Fruit fly (Drosophila melanogaster) whole organism, embryonic: ENCODE results near the gene Delta.

Experiments
- Bgb ChIP-seq: fragments of 200-800 bp; sonication (Bioruptor generic); IDR thresholded peaks from 2 replicates; pipeline ENCODE4 v1.3.6; 2022; ENCODE audit warnings: missing biosample characterization, missing genetic modification characterization; ENCODE audit not compliant: partially characterized antibody
- CG14860 ChIP-seq: fragments of 200-800 bp; sonication (Bioruptor generic); IDR thresholded peaks from 3 replicates; pipeline ENCODE4 v1.3.6; 2022; ENCODE audit warnings: missing biosample characterization, missing genetic modification characterization; ENCODE audit not compliant: partially characterized antibody
- CG1529 ChIP-seq: fragments of 200-800 bp; sonication (Bioruptor generic); optimal IDR thresholded peaks from 3 replicates; lab custom pipeline; 2018; ENCODE audit warnings: missing biosample characterization, missing genetic modification characterization
- CG15479 ChIP-seq: fragments of 200-800 bp; sonication (Bioruptor generic); optimal IDR thresholded peaks from 3 replicates; lab custom pipeline; 2019; ENCODE audit warnings: missing biosample characterization, mild to moderate bottlenecking, missing genetic modification characterization, moderate library complexity
- CG15514 ChIP-seq: fragments of 200-800 bp; sonication (Bioruptor generic); optimal IDR thresholded peaks from 3 replicates; lab custom pipeline; 2017; ENCODE audit warnings: missing biosample characterization, missing genetic modification characterization, mild to moderate bottlenecking, moderate library complexity, missing genetic modification reagents
- CG18262 ChIP-seq: fragments of 200-800 bp; optimal IDR thresholded peaks from 3 replicates; lab custom pipeline; 2019; ENCODE audit warnings: missing biosample characterization, mild to moderate bottlenecking, missing genetic modification characterization, moderate library complexity
- CG30403 ChIP-seq: fragments of 200-800 bp; sonication (Bioruptor generic); optimal IDR thresholded peaks from 3 replicates; lab custom pipeline; 2016; ENCODE audit warnings: missing biosample characterization, missing genetic modification characterization
- CG30431 ChIP-seq: fragments of 200-800 bp; sonication (Bioruptor generic); optimal IDR thresholded peaks from 2 replicates; lab custom pipeline; 2017; ENCODE audit warnings: missing biosample characterization, missing genetic modification characterization
- CG31388 ChIP-seq: fragments of 200-800 bp; sonication (Bioruptor generic); optimal IDR thresholded peaks from 2 replicates; lab custom pipeline; 2016; ENCODE audit warnings: missing biosample characterization, missing genetic modification characterization
- CG3163 ChIP-seq: fragments of 200-800 bp; sonication (Bioruptor generic); optimal IDR thresholded peaks from 3 replicates; lab custom pipeline; 2016; ENCODE audit warnings: missing biosample characterization, missing genetic modification characterization
- CG7786 ChIP-seq: fragments of 200-800 bp; sonication (Bioruptor generic); optimal IDR thresholded peaks from 2 replicates; lab custom pipeline; 2016; ENCODE audit warnings: missing biosample characterization, missing genetic modification characterization
- CG9876 ChIP-seq: fragments of 200-800 bp; sonication (Bioruptor generic); optimal IDR thresholded peaks from 2 replicates; lab custom pipeline; 2016; ENCODE audit warnings: missing biosample characterization, missing genetic modification characterization
- Chrac-16 ChIP-seq: fragments of 200-800 bp; sonication (Bioruptor generic); optimal IDR thresholded peaks from 3 replicates; lab custom pipeline; 2016; ENCODE audit warnings: missing biosample characterization, missing genetic modification characterization
- CrebB ChIP-seq: fragments of 200-800 bp; sonication (Bioruptor generic); optimal IDR thresholded peaks from 3 replicates; lab custom pipeline; 2018; ENCODE audit warnings: missing biosample characterization, mild to moderate bottlenecking, missing genetic modification characterization
- D ChIP-seq, 2 experiments: fragments of 200-800 bp in 1 of 2; fragments of >200 bp in 1 of 2; sonication (Bioruptor generic) in 1 of 2; optimal IDR thresholded peaks; 2 replicates in 1 of 2; 3 replicates in 1 of 2; lab custom pipeline; 2017; ENCODE audit warnings: mild to moderate bottlenecking in 1 of 2, missing biosample characterization in 1 of 2, missing genetic modification characterization in 1 of 2, missing genetic modification reagents in 1 of 2
- Elba2 ChIP-seq: fragments of 200-800 bp; sonication (Bioruptor generic); optimal IDR thresholded peaks from 3 replicates; lab custom pipeline; 2016; ENCODE audit warnings: missing biosample characterization, missing genetic modification characterization
- H2.0 ChIP-seq: fragments of 200-800 bp; sonication (Bioruptor generic); IDR thresholded peaks from 2 replicates; pipeline ENCODE4 v1.3.6; 2022; ENCODE audit warnings: missing biosample characterization, missing genetic modification characterization
- Hr51 ChIP-seq, 2 experiments: fragments of 200-800 bp; sonication (Bioruptor generic); optimal IDR thresholded peaks; 2 replicates in 1 of 2; 3 replicates in 1 of 2; lab custom pipeline; 2016 to 2018; ENCODE audit warnings: missing biosample characterization in 2 of 2, missing genetic modification characterization in 2 of 2, mild to moderate bottlenecking in 1 of 2, moderate library complexity in 1 of 2
- Kr ChIP-seq: fragments of 200-800 bp; sonication (Bioruptor generic); optimal IDR thresholded peaks from 2 replicates; lab custom pipeline; 2017; ENCODE audit warnings: missing biosample characterization, mild to moderate bottlenecking, missing genetic modification characterization
- Neu2 ChIP-seq: fragments of 200-800 bp; sonication (Bioruptor generic); optimal IDR thresholded peaks from 3 replicates; lab custom pipeline; 2016; ENCODE audit warnings: missing biosample characterization, missing genetic modification characterization, borderline replicate concordance
- Optix ChIP-seq: fragments of 200-800 bp; sonication (Bioruptor generic); IDR thresholded peaks from 3 replicates; pipeline ENCODE4 v1.3.6; 2022; ENCODE audit warnings: missing biosample characterization, missing genetic modification characterization
- Xrp1 ChIP-seq: fragments of 200-800 bp; sonication (Bioruptor generic); IDR thresholded peaks from 2 replicates; pipeline ENCODE4 v1.3.6; 2022; ENCODE audit warnings: missing biosample characterization, missing genetic modification characterization
- ac ChIP-seq: fragments of 200-800 bp; sonication (Bioruptor generic); optimal IDR thresholded peaks from 3 replicates; lab custom pipeline; 2017; ENCODE audit warnings: missing biosample characterization, mild to moderate bottlenecking, missing genetic modification characterization
- al ChIP-seq: fragments of 200-800 bp; sonication (Bioruptor generic); IDR thresholded peaks from 2 replicates; pipeline ENCODE4 v1.3.6; 2022; ENCODE audit warnings: missing biosample characterization, missing genetic modification characterization
- amos ChIP-seq: fragments of 200-800 bp; sonication (Bioruptor generic); IDR thresholded peaks from 2 replicates; pipeline ENCODE4 v1.3.6; 2022; ENCODE audit warnings: missing biosample characterization, missing genetic modification characterization; ENCODE audit not compliant: partially characterized antibody
- cad ChIP-seq: fragments of >200 bp; optimal IDR thresholded peaks from 2 replicates; lab custom pipeline; 2017; ENCODE audit warnings: missing biosample characterization, missing genetic modification characterization
- grn ChIP-seq: fragments of 200-800 bp; sonication (Bioruptor generic); optimal IDR thresholded peaks from 3 replicates; lab custom pipeline; 2017; ENCODE audit warnings: missing biosample characterization, missing genetic modification characterization
- hth ChIP-seq: fragments of >200 bp; optimal IDR thresholded peaks from 2 replicates; lab custom pipeline; 2017; ENCODE audit warnings: inconsistent platforms
- insv ChIP-seq, 2 experiments: fragments of 200-800 bp; sonication (Bioruptor generic); optimal IDR thresholded peaks; 3 replicates each; lab custom pipeline; 2016 to 2018; ENCODE audit warnings: missing biosample characterization in 2 of 2, missing genetic modification characterization in 2 of 2
- kni ChIP-seq: fragments of 200-800 bp; sonication (Bioruptor generic); optimal IDR thresholded peaks from 3 replicates; lab custom pipeline; 2017; ENCODE audit warnings: mild to moderate bottlenecking, missing biosample characterization, missing genetic modification reagents, missing genetic modification characterization
- mirr ChIP-seq: fragments of 200-800 bp; sonication (Bioruptor generic); optimal IDR thresholded peaks from 3 replicates; lab custom pipeline; 2018; ENCODE audit warnings: missing biosample characterization, mild to moderate bottlenecking, missing genetic modification characterization
- pb ChIP-seq: fragments of 200-800 bp; sonication (Bioruptor generic); optimal IDR thresholded peaks from 3 replicates; lab custom pipeline; 2016; ENCODE audit warnings: missing biosample characterization, missing genetic modification characterization
- prd ChIP-seq, 3 experiments: fragments of >200 bp in 2 of 3; fragments of 200-800 bp in 1 of 3; sonication (Bioruptor generic) in 1 of 3; optimal IDR thresholded peaks in 2 of 3; IDR thresholded peaks in 1 of 3; 2 replicates in 2 of 3; 3 replicates in 1 of 3; pipeline versions ENCODE4 v1.3.6 to Lab custom; 2017 to 2022; ENCODE audit warnings: missing biosample characterization in 1 of 3, missing genetic modification characterization in 1 of 3
- pros ChIP-seq: fragments of 200-800 bp; sonication (Bioruptor generic); optimal IDR thresholded peaks from 3 replicates; lab custom pipeline; 2019; ENCODE audit warnings: missing biosample characterization, mild to moderate bottlenecking, missing genetic modification characterization, moderate library complexity
- salm ChIP-seq: fragments of 200-800 bp; sonication (Bioruptor generic); optimal IDR thresholded peaks from 2 replicates; lab custom pipeline; 2018; ENCODE audit warnings: missing biosample characterization, mild to moderate bottlenecking, missing genetic modification characterization
- sob ChIP-seq: fragments of 200-800 bp; sonication (Bioruptor generic); IDR thresholded peaks from 2 replicates; pipeline ENCODE4 v1.3.6; 2022; ENCODE audit warnings: missing biosample characterization, missing genetic modification characterization
- sug ChIP-seq: fragments of 200-800 bp; optimal IDR thresholded peaks from 2 replicates; lab custom pipeline; 2019; ENCODE audit warnings: missing biosample characterization, mild to moderate bottlenecking, missing genetic modification characterization, moderate library complexity
- tll ChIP-seq, 2 experiments: fragments of 200-800 bp in 1 of 2; fragments of >200 bp in 1 of 2; sonication (Bioruptor generic) in 1 of 2; optimal IDR thresholded peaks; 2 replicates each; lab custom pipeline; 2017 to 2019; ENCODE audit warnings: missing biosample characterization in 2 of 2, missing genetic modification characterization in 2 of 2, mild to moderate bottlenecking in 1 of 2, moderate library complexity in 1 of 2
- trh ChIP-seq: fragments of 200-800 bp; sonication (Bioruptor generic); optimal IDR thresholded peaks from 2 replicates; lab custom pipeline; 2016; ENCODE audit warnings: missing biosample characterization, missing genetic modification characterization
- twi ChIP-seq: fragments of 200-800 bp; optimal IDR thresholded peaks from 2 replicates; lab custom pipeline; 2019; ENCODE audit warnings: missing biosample characterization, mild to moderate bottlenecking, missing genetic modification characterization, moderate library complexity
- zen ChIP-seq: fragments of 200-800 bp; sonication (Bioruptor generic); optimal IDR thresholded peaks from 3 replicates; lab custom pipeline; 2018; ENCODE audit warnings: missing biosample characterization, mild to moderate bottlenecking, missing genetic modification characterization, moderate library complexity

Delta gene

dm6 chr3R:19352121-19352520 lies 26.1 kb upstream of the Delta start:
- TF ChIP-seq zen (tag; lab: Kevin White, UChicago) (peak; percentile 21), cad (GFP tag; lab: Kevin White, UChicago) (peak; percentile 19), CG3163 (GFP tag; lab: Kevin White, UChicago) (no peak), prd (optimal IDR thresholded peaks at IDR 0.05; lab: Kevin White, UChicago) (no peak), prd (GFP tag; IDR thresholded peaks at IDR 0.05; lab: Robert Waterston, UW) (peak; percentile 9; the same call in 1 of the 3 replicates), hth (lab: Kevin White, UChicago) (peak; percentile 25), pros (GFP tag; lab: Kevin White, UChicago) (peak; percentile 57), Chrac-16 (no peak), D (optimal IDR thresholded peaks at IDR 0.05; lab: Kevin White, UChicago) (peak; percentile 89), D (GFP tag; optimal IDR thresholded peaks at IDR 0.05; lab: Kevin White, UChicago) (no peak), tll (GFP tag; optimal IDR thresholded peaks at IDR 0.05; lab: Kevin White, UChicago) (peak in 1 of 2 experiments; percentile 71)

dm6 chr3R:19350375-19350943 lies 24.4 kb upstream of the Delta start:
- TF ChIP-seq cad (GFP tag; lab: Kevin White, UChicago) = peak; percentile 67
- TF ChIP-seq CG30431 = no peak
- no peak for TF ChIP-seq trh
- peak; percentile 28 for TF ChIP-seq pros (GFP tag; lab: Kevin White, UChicago)
- TF ChIP-seq CG1529 (GFP tag; lab: Kevin White, UChicago) = no peak
- peak; percentile 60 for TF ChIP-seq ac (GFP tag; lab: Kevin White, UChicago)
- TF ChIP-seq D (optimal IDR thresholded peaks at IDR 0.05; lab: Kevin White, UChicago) = peak; percentile 92
- no peak for TF ChIP-seq D (GFP tag; optimal IDR thresholded peaks at IDR 0.05; lab: Kevin White, UChicago)
- TF ChIP-seq Optix (GFP tag; lab: Robert Waterston, UW) = no peak
- TF ChIP-seq insv (GFP tag; optimal IDR thresholded peaks at IDR 0.05; lab: Kevin White, UChicago) = peak in 1 of 2 experiments; percentile 5
- TF ChIP-seq Neu2 (GFP tag; lab: Kevin White, UChicago) = peak; percentile 48
- TF ChIP-seq Xrp1 (GFP tag; lab: Robert Waterston, UW) = no peak
- TF ChIP-seq CG9876 (GFP tag; lab: Kevin White, UChicago) = no peak
- no peak for TF ChIP-seq mirr (GFP tag; lab: Kevin White, UChicago)
- TF ChIP-seq sob (GFP tag; lab: Robert Waterston, UW) = no peak
- TF ChIP-seq CG18262 (tag; lab: Kevin White, UChicago) = no peak
- peak; percentile 64 for TF ChIP-seq zen (tag; lab: Kevin White, UChicago)
- TF ChIP-seq CG15479 (GFP tag; lab: Kevin White, UChicago) = peak; percentile 89
- no peak for TF ChIP-seq salm (tag; lab: Kevin White, UChicago)
- no peak for TF ChIP-seq Elba2 (GFP tag; lab: Kevin White, UChicago)
- no peak for TF ChIP-seq CG14860 (GFP tag; lab: Robert Waterston, UW)
- no peak for TF ChIP-seq pb (GFP tag; lab: Kevin White, UChicago)
- no peak for TF ChIP-seq CG30403 (GFP tag; lab: Kevin White, UChicago)
- TF ChIP-seq tll (GFP tag; optimal IDR thresholded peaks at IDR 0.05; lab: Kevin White, UChicago) = peak in 1 of 2 experiments; percentile 80
- no peak for TF ChIP-seq H2.0 (GFP tag; lab: Robert Waterston, UW)
- peak; percentile 10; the same call in 1 of the 2 replicates for TF ChIP-seq amos (GFP tag; lab: Robert Waterston, UW)
- TF ChIP-seq CG7786 (GFP tag; lab: Kevin White, UChicago) = no peak
- no peak for TF ChIP-seq CrebB
- TF ChIP-seq Kr = peak; percentile 31
- TF ChIP-seq al (GFP tag; lab: Robert Waterston, UW) = no peak
- TF ChIP-seq CG31388 (GFP tag; lab: Kevin White, UChicago) = no peak
- no peak for TF ChIP-seq Hr51 (GFP tag; optimal IDR thresholded peaks at IDR 0.05; lab: Kevin White, UChicago)
- TF ChIP-seq CG15514 (GFP tag; lab: Kevin White, UChicago) = no peak
- TF ChIP-seq twi (tag; lab: Kevin White, UChicago) = peak; percentile 97
- TF ChIP-seq kni (GFP tag; lab: Kevin White, UChicago) = peak; percentile 67
- no peak for TF ChIP-seq sug (tag; lab: Kevin White, UChicago)
- TF ChIP-seq grn = peak; percentile 30
- TF ChIP-seq Bgb (GFP tag; lab: Robert Waterston, UW) = no peak
- TF ChIP-seq, all 482 proteins: peak for 14
